Fruit fly (Drosophila melanogaster) whole organism, embryonic: Measurements from ENCODE around the gene scpr-C.

Experiments used
- CG10267 ChIP-seq: fragments of 200-800 bp; sonication (Bioruptor generic); optimal IDR thresholded peaks from 2 replicates; lab custom pipeline; 2018; ENCODE audit warnings: missing biosample characterization, mild to moderate bottlenecking, missing genetic modification characterization, moderate library complexity
- CG10366 ChIP-seq: fragments of 200-800 bp; sonication (Bioruptor generic); IDR thresholded peaks from 2 replicates; pipeline ENCODE4 v1.3.6; 2022; ENCODE audit warnings: missing biosample characterization, missing genetic modification characterization
- CG10979 ChIP-seq: fragments of 200-800 bp; sonication (Bioruptor generic); optimal IDR thresholded peaks from 2 replicates; lab custom pipeline; 2018; ENCODE audit warnings: missing biosample characterization, mild to moderate bottlenecking, missing genetic modification characterization, moderate library complexity
- CG11560 ChIP-seq: fragments of 200-800 bp; sonication (Bioruptor generic); IDR thresholded peaks from 3 replicates; pipeline ENCODE4 v1.3.6; 2022; ENCODE audit warnings: missing biosample characterization, missing genetic modification characterization
- CG12299 ChIP-seq: fragments of 200-800 bp; sonication (Bioruptor generic); optimal IDR thresholded peaks from 2 replicates; lab custom pipeline; 2018; ENCODE audit warnings: missing biosample characterization, mild to moderate bottlenecking, missing genetic modification characterization
- CG1233 ChIP-seq: fragments of 200-800 bp; sonication (Bioruptor generic); optimal IDR thresholded peaks from 4 replicates; lab custom pipeline; 2018; ENCODE audit warnings: missing biosample characterization, mild to moderate bottlenecking, missing genetic modification characterization
- CG13296 ChIP-seq: fragments of 200-800 bp; sonication (Bioruptor generic); optimal IDR thresholded peaks from 3 replicates; lab custom pipeline; 2018; ENCODE audit warnings: missing biosample characterization, mild to moderate bottlenecking, missing genetic modification characterization
- CG16863 ChIP-seq: fragments of 200-800 bp; sonication (Bioruptor generic); optimal IDR thresholded peaks from 3 replicates; lab custom pipeline; 2016; ENCODE audit warnings: missing biosample characterization, missing genetic modification characterization
- CG17361 ChIP-seq: fragments of 200-800 bp; sonication (Bioruptor generic); IDR thresholded peaks from 3 replicates; pipeline ENCODE4 v1.3.6; 2022; ENCODE audit warnings: missing biosample characterization, missing genetic modification characterization
- CG18599 ChIP-seq: fragments of 200-800 bp; sonication (Bioruptor generic); optimal IDR thresholded peaks from 3 replicates; lab custom pipeline; 2017; ENCODE audit warnings: missing biosample characterization, missing genetic modification characterization, mild to moderate bottlenecking, moderate library complexity, missing genetic modification reagents
- CG30403 ChIP-seq: fragments of 200-800 bp; sonication (Bioruptor generic); optimal IDR thresholded peaks from 3 replicates; lab custom pipeline; 2016; ENCODE audit warnings: missing biosample characterization, missing genetic modification characterization
- CG3065 ChIP-seq: fragments of 200-800 bp; sonication (Bioruptor generic); optimal IDR thresholded peaks from 2 replicates; lab custom pipeline; 2016; ENCODE audit warnings: missing biosample characterization, missing genetic modification characterization
- CG32532 ChIP-seq: fragments of 200-800 bp; sonication (Bioruptor generic); IDR thresholded peaks from 2 replicates; pipeline ENCODE4 v1.3.6; 2022; ENCODE audit warnings: missing biosample characterization, missing genetic modification characterization
- CG3281 ChIP-seq: fragments of 200-800 bp; sonication (Bioruptor generic); optimal IDR thresholded peaks from 3 replicates; lab custom pipeline; 2017; ENCODE audit warnings: missing biosample characterization, mild to moderate bottlenecking, missing genetic modification characterization
- CG42726 ChIP-seq: fragments of 200-800 bp; sonication (Bioruptor generic); IDR thresholded peaks from 2 replicates; pipeline ENCODE4 v1.3.6; 2022; ENCODE audit warnings: missing biosample characterization, missing genetic modification characterization; ENCODE audit not compliant: partially characterized antibody
- CG5953 ChIP-seq: fragments of 200-800 bp; sonication (Bioruptor generic); IDR thresholded peaks from 2 replicates; pipeline ENCODE4 v1.3.6; 2022; ENCODE audit warnings: missing biosample characterization, missing genetic modification characterization
- CG6272 ChIP-seq: fragments of 200-800 bp; sonication (Bioruptor generic); IDR thresholded peaks from 2 replicates; pipeline ENCODE4 v1.3.6; 2022; ENCODE audit warnings: missing biosample characterization, missing genetic modification characterization
- CG6813 ChIP-seq: fragments of 200-800 bp; sonication (Bioruptor generic); optimal IDR thresholded peaks from 2 replicates; lab custom pipeline; 2017; ENCODE audit warnings: missing biosample characterization, missing genetic modification characterization, mild to moderate bottlenecking, moderate library complexity, missing genetic modification reagents
- CG7271 ChIP-seq: fragments of 200-800 bp; sonication (Bioruptor generic); optimal IDR thresholded peaks from 2 replicates; lab custom pipeline; 2018; ENCODE audit warnings: missing biosample characterization, mild to moderate bottlenecking, missing genetic modification characterization, moderate library complexity
- CG8089 ChIP-seq: fragments of 200-800 bp; sonication (Bioruptor generic); optimal IDR thresholded peaks from 3 replicates; lab custom pipeline; 2016; ENCODE audit warnings: missing biosample characterization, missing genetic modification characterization
- CG8388 ChIP-seq: fragments of 200-800 bp; sonication (Bioruptor generic); optimal IDR thresholded peaks from 2 replicates; lab custom pipeline; 2019; ENCODE audit warnings: missing biosample characterization, mild to moderate bottlenecking, missing genetic modification characterization, moderate library complexity
- CG9727 ChIP-seq: fragments of 200-800 bp; sonication (Bioruptor generic); optimal IDR thresholded peaks from 3 replicates; lab custom pipeline; 2017; ENCODE audit warnings: missing biosample characterization, mild to moderate bottlenecking, missing genetic modification characterization
- CHES-1-like ChIP-seq: fragments of 200-800 bp; sonication (Bioruptor generic); optimal IDR thresholded peaks from 2 replicates; lab custom pipeline; 2016; ENCODE audit warnings: missing biosample characterization, missing genetic modification characterization
- CTCF ChIP-seq: fragments of 200-800 bp; sonication (Bioruptor generic); optimal IDR thresholded peaks from 2 replicates; lab custom pipeline; 2017; ENCODE audit warnings: missing biosample characterization, mild to moderate bottlenecking, missing genetic modification characterization, moderate library complexity
- Dll ChIP-seq: fragments of 200-800 bp; sonication (Bioruptor generic); IDR thresholded peaks from 4 replicates; pipeline ENCODE4 v1.3.6; 2022; ENCODE audit warnings: missing biosample characterization, missing genetic modification characterization; ENCODE audit not compliant: partially characterized antibody
- Doc3 ChIP-seq: fragments of 200-800 bp; sonication (Bioruptor generic); IDR thresholded peaks from 3 replicates; pipeline ENCODE4 v1.3.6; 2022; ENCODE audit warnings: missing biosample characterization, missing genetic modification characterization; ENCODE audit not compliant: partially characterized antibody
- Fer1 ChIP-seq: fragments of 200-800 bp; sonication (Bioruptor generic); optimal IDR thresholded peaks from 2 replicates; lab custom pipeline; 2017; ENCODE audit warnings: missing biosample characterization, mild to moderate bottlenecking, missing genetic modification characterization
- HHEX ChIP-seq: fragments of 200-800 bp; sonication (Bioruptor generic); optimal IDR thresholded peaks from 3 replicates; lab custom pipeline; 2017; ENCODE audit warnings: missing biosample characterization, mild to moderate bottlenecking, missing genetic modification characterization, missing genetic modification reagents
- Hr78 ChIP-seq, 2 experiments: fragments of 200-800 bp in 1 of 2; fragments of >200 bp in 1 of 2; sonication (Bioruptor generic) in 1 of 2; optimal IDR thresholded peaks; 2 replicates each; lab custom pipeline; 2017 to 2019; ENCODE audit warnings: missing biosample characterization in 2 of 2, missing genetic modification characterization in 2 of 2, mild to moderate bottlenecking in 1 of 2, moderate library complexity in 1 of 2
- MESR4 ChIP-seq: fragments of 200-800 bp; sonication (Bioruptor generic); optimal IDR thresholded peaks from 2 replicates; lab custom pipeline; 2018; ENCODE audit warnings: missing biosample characterization, mild to moderate bottlenecking, missing genetic modification characterization, moderate library complexity
- Pdp1 ChIP-seq, 2 experiments: fragments of 200-800 bp; sonication (Bioruptor generic); optimal IDR thresholded peaks; 3 replicates each; lab custom pipeline; 2016; ENCODE audit warnings: missing biosample characterization in 2 of 2, missing genetic modification characterization in 2 of 2, mild to moderate bottlenecking in 1 of 2, moderate library complexity in 1 of 2
- Side ChIP-seq: fragments of 200-800 bp; sonication (Bioruptor generic); optimal IDR thresholded peaks from 2 replicates; lab custom pipeline; 2016; ENCODE audit warnings: missing biosample characterization, missing genetic modification characterization
- Sox102F ChIP-seq: fragments of 200-800 bp; sonication (Bioruptor generic); optimal IDR thresholded peaks from 2 replicates; lab custom pipeline; 2018; ENCODE audit warnings: missing biosample characterization, mild to moderate bottlenecking, missing genetic modification characterization, moderate library complexity
- ash1 ChIP-seq: fragments of 200-800 bp; sonication (Bioruptor generic); optimal IDR thresholded peaks from 2 replicates; lab custom pipeline; 2018; ENCODE audit warnings: missing biosample characterization, mild to moderate bottlenecking, missing genetic modification characterization
- br ChIP-seq: fragments of >200 bp; optimal IDR thresholded peaks from 2 replicates; lab custom pipeline; 2017
- cwo ChIP-seq: fragments of 200-800 bp; sonication (Bioruptor generic); optimal IDR thresholded peaks from 3 replicates; lab custom pipeline; 2017; ENCODE audit warnings: missing biosample characterization, missing genetic modification characterization, mild to moderate bottlenecking, moderate library complexity, missing genetic modification reagents
- dysf ChIP-seq: fragments of 200-800 bp; sonication (Bioruptor generic); IDR thresholded peaks from 3 replicates; pipeline ENCODE4 v1.3.6; 2022; ENCODE audit warnings: missing biosample characterization, missing genetic modification characterization
- ind ChIP-seq: fragments of 200-800 bp; sonication (Bioruptor generic); optimal IDR thresholded peaks from 3 replicates; lab custom pipeline; 2016; ENCODE audit warnings: missing biosample characterization, missing genetic modification characterization
- ken ChIP-seq: fragments of 200-800 bp; sonication (Bioruptor generic); IDR thresholded peaks from 3 replicates; pipeline ENCODE4 v1.3.6; 2022; ENCODE audit warnings: missing biosample characterization, missing genetic modification characterization
- lmd ChIP-seq: fragments of 200-800 bp; sonication (Bioruptor generic); IDR thresholded peaks from 2 replicates; pipeline ENCODE4 v1.3.6; 2022; ENCODE audit warnings: missing biosample characterization, missing genetic modification characterization
- pzg ChIP-seq: fragments of 200-800 bp; sonication (Bioruptor generic); optimal IDR thresholded peaks from 3 replicates; lab custom pipeline; 2018; ENCODE audit warnings: missing biosample characterization, mild to moderate bottlenecking, missing genetic modification characterization, moderate library complexity
- rib ChIP-seq: fragments of 200-800 bp; sonication (Bioruptor generic); IDR thresholded peaks from 2 replicates; pipeline ENCODE4 v1.3.6; 2022; ENCODE audit warnings: missing biosample characterization, missing genetic modification characterization
- sens ChIP-seq: fragments of 200-800 bp; sonication (Bioruptor generic); peaks from one replicate; lab custom pipeline; 2016; ENCODE audit warnings: missing biosample characterization, missing genetic modification characterization
- slbo ChIP-seq: fragments of 200-800 bp; sonication (Bioruptor generic); IDR thresholded peaks from 2 replicates; pipeline ENCODE4 v1.3.6; 2022; ENCODE audit warnings: missing biosample characterization, missing genetic modification characterization
- sr ChIP-seq: fragments of 200-800 bp; sonication (Bioruptor generic); IDR thresholded peaks from 3 replicates; pipeline ENCODE4 v1.3.6; 2022; ENCODE audit warnings: missing biosample characterization, missing genetic modification characterization
- tna ChIP-seq: fragments of 200-800 bp; sonication (Bioruptor generic); IDR thresholded peaks from 2 replicates; pipeline ENCODE4 v1.3.6; 2022; ENCODE audit warnings: missing biosample characterization, missing genetic modification characterization; ENCODE audit not compliant: partially characterized antibody
- vfl ChIP-seq: fragments of 200-800 bp; sonication (Bioruptor generic); optimal IDR thresholded peaks from 2 replicates; lab custom pipeline; 2016; ENCODE audit warnings: missing biosample characterization, missing genetic modification characterization

The scpr-C gene

dm6 chr3R:11243057-11243740 is 17.9 kb downstream of the scpr-C start (continued):
- TF ChIP-seq HHEX (GFP tag; lab: Kevin White, UChicago) (peak; percentile 38), Hr78 (GFP tag; optimal IDR thresholded peaks at IDR 0.05; lab: Kevin White, UChicago) (peak in 1 of 2 experiments; percentile 63), cwo (GFP tag; lab: Kevin White, UChicago) (peak; percentile 55), lmd (GFP tag; lab: Robert Waterston, UW) (no peak), ind (GFP tag; lab: Kevin White, UChicago) (peak; percentile 25), slbo (GFP tag; lab: Robert Waterston, UW) (0 out of 2 replicates have a peak, but pooled peaks have one; percentile 5), CG12299 (tag; lab: Kevin White, UChicago) (peak; percentile 36), CG13296 (peak; percentile 77), CG3065 (GFP tag; lab: Kevin White, UChicago) (no peak), CG9727 (GFP tag; lab: Kevin White, UChicago) (peak; percentile 59), CG30403 (GFP tag; lab: Kevin White, UChicago) (peak; percentile 41), Side (GFP tag; lab: Kevin White, UChicago) (peak; percentile 13), CG5953 (no peak), CG3281 (GFP tag; lab: Kevin White, UChicago) (peak; percentile 79), dysf (GFP tag; lab: Robert Waterston, UW) (peak; percentile 57; the same call in 2 of the 3 replicates), CG8388 (GFP tag; lab: Kevin White, UChicago) (peak; percentile 5), CTCF (GFP tag; lab: Kevin White, UChicago) (no peak), Pdp1 (GFP tag; optimal IDR thresholded peaks at IDR 0.05; lab: Kevin White, UChicago) (peak in 1 of 2 experiments; percentile 97), CG1233 (peak; percentile 49), CG10979 (tag; lab: Kevin White, UChicago) (peak; percentile 49), MESR4 (GFP tag; lab: Kevin White, UChicago) (peak; percentile 4), rib (GFP tag; lab: Robert Waterston, UW) (no peak), CG10267 (tag; lab: Kevin White, UChicago) (peak; percentile 34), Fer1 (GFP tag; lab: Kevin White, UChicago) (peak; percentile 77), CG32532 (peak; percentile 44; the same call in 1 of the 2 replicates), Doc3 (0 out of 3 replicates have a peak, but pooled peaks have one; percentile 17)

dm6 chr3R:11243951-11244660 is 18.8 kb downstream of the scpr-C start, which contains the start of the genes CG17734 and CG5214:
TSS of gene CG17734 (minus strand) at chr3R:11243999.
TSS of gene CG5214 (plus strand) at chr3R:11244302.
- TF ChIP-seq pzg (GFP tag; lab: Kevin White, UChicago), result peak; percentile 86
- no peak for TF ChIP-seq CG11560
- TF ChIP-seq CG30403 (GFP tag; lab: Kevin White, UChicago), result peak; percentile 50
- TF ChIP-seq ken (GFP tag; lab: Robert Waterston, UW), result no peak
- TF ChIP-seq tna (GFP tag; lab: Robert Waterston, UW), result no peak
- peak; percentile 72 for TF ChIP-seq sens
- TF ChIP-seq Doc3, result peak; percentile 80
- no peak for TF ChIP-seq Sox102F (GFP tag; lab: Kevin White, UChicago)
- TF ChIP-seq CG8089, result no peak
- peak; percentile 52 for TF ChIP-seq CHES-1-like (GFP tag; lab: Kevin White, UChicago)
- TF ChIP-seq ash1 (GFP tag; lab: Kevin White, UChicago), result no peak
- no peak; the same call in 2 of the 3 replicates for TF ChIP-seq CG17361 (GFP tag; lab: Robert Waterston, UW)
- TF ChIP-seq CG6813 (GFP tag; lab: Kevin White, UChicago), result no peak
- no peak for TF ChIP-seq CG6272 (GFP tag; lab: Robert Waterston, UW)
- peak; percentile 87 for TF ChIP-seq Dll (GFP tag; lab: Robert Waterston, UW)
- no peak for TF ChIP-seq CG16863 (GFP tag; lab: Kevin White, UChicago)
- no peak for TF ChIP-seq CG10366 (GFP tag; lab: Robert Waterston, UW)
- TF ChIP-seq CG18599 (GFP tag; lab: Kevin White, UChicago), result no peak
- no peak for TF ChIP-seq br (lab: Kevin White, UChicago)
- TF ChIP-seq CG7271, result no peak
- no peak for TF ChIP-seq vfl (GFP tag; lab: Kevin White, UChicago)
- 0 out of 2 replicates have a peak, but pooled peaks have one; percentile 13 for TF ChIP-seq CG42726
- no peak for TF ChIP-seq CG5953
- TF ChIP-seq sr (GFP tag; lab: Robert Waterston, UW), result no peak
